Worm (Caenorhabditis elegans) whole organism, L4 larva: ENCODE results near the gene C14H10.3.

ENCODE experiments used
- F10B5.3 ChIP-seq: sonication (generic microtip); optimal IDR thresholded peaks from 2 replicates; lab custom pipeline; 2016; ENCODE audit warnings: mild to moderate bottlenecking, missing genetic modification characterization, missing compliant biosample characterization
- T26A8.4 ChIP-seq: fragments of 200-800 bp; sonication (Bioruptor generic); IDR thresholded peaks from 2 replicates; pipeline ENCODE4 v1.3.6; 2022; ENCODE audit warnings: missing genetic modification characterization, missing compliant biosample characterization
- Y48G9A.11 ChIP-seq: fragments of 200-800 bp; sonication (Bioruptor generic); IDR thresholded peaks from 2 replicates; pipeline ENCODE4 v1.3.6; 2022; ENCODE audit warnings: missing genetic modification reagents, missing genetic modification characterization, missing compliant biosample characterization
- ZK546.5 ChIP-seq, 2 experiments: sonication (generic microtip); optimal IDR thresholded peaks; 2 replicates each; lab custom pipeline; 2017; ENCODE audit warnings: missing biosample characterization in 2 of 2, missing genetic modification characterization in 2 of 2
- ama-1 ChIP-seq: fragments of 150-350 bp; optimal IDR thresholded peaks from 2 replicates; lab custom pipeline; 2014; ENCODE audit warnings: inconsistent platforms, mixed read lengths
- ceh-20 ChIP-seq: fragments of 200-800 bp; sonication (Bioruptor generic); IDR thresholded peaks from 2 replicates; pipeline ENCODE4 v1.3.6; 2022; ENCODE audit warnings: missing genetic modification reagents, missing genetic modification characterization, missing compliant biosample characterization
- ceh-28 ChIP-seq: fragments of 150-350 bp; optimal IDR thresholded peaks from 2 replicates; lab custom pipeline; 2014; ENCODE audit warnings: missing biosample characterization, missing genetic modification reagents, missing genetic modification characterization
- daf-12 ChIP-seq: fragments of 150-350 bp; optimal IDR thresholded peaks from 2 replicates; lab custom pipeline; 2014; ENCODE audit warnings: missing biosample characterization, missing genetic modification reagents, missing genetic modification characterization
- daf-16 ChIP-seq, 3 experiments: sonication (generic microtip); optimal IDR thresholded peaks; 2 replicates each; lab custom pipeline; 2016 to 2017; ENCODE audit warnings: missing genetic modification characterization in 3 of 3, missing genetic modification reagents in 3 of 3, mild to moderate bottlenecking in 2 of 3, missing compliant biosample characterization in 2 of 3, missing biosample characterization in 1 of 3, moderate library complexity in 1 of 3
- dmd-8 ChIP-seq: fragments of 200-800 bp; sonication (Bioruptor generic); IDR thresholded peaks from 2 replicates; pipeline ENCODE4 v1.3.6; 2022; ENCODE audit warnings: missing genetic modification characterization, missing compliant biosample characterization
- dve-1 ChIP-seq: sonication (generic microtip); optimal IDR thresholded peaks from 2 replicates; lab custom pipeline; 2017; ENCODE audit warnings: antibody characterized with exemption, mild to moderate bottlenecking, missing genetic modification characterization, missing compliant biosample characterization; ENCODE audit not compliant: insufficient read depth
- egl-27 ChIP-seq: sonication (generic microtip); optimal IDR thresholded peaks from 3 replicates; lab custom pipeline; 2017; ENCODE audit warnings: missing biosample characterization, missing genetic modification reagents, missing genetic modification characterization
- egl-43 ChIP-seq: fragments of 200-800 bp; sonication (Bioruptor generic); IDR thresholded peaks from 2 replicates; pipeline ENCODE4 v1.3.6; 2022; ENCODE audit warnings: missing genetic modification reagents, missing genetic modification characterization, missing compliant biosample characterization
- fkh-10 ChIP-seq: fragments of 150-350 bp; optimal IDR thresholded peaks from 2 replicates; lab custom pipeline; 2014; ENCODE audit warnings: missing biosample characterization, missing genetic modification reagents, missing genetic modification characterization
- fos-1 ChIP-seq: fragments of 150-350 bp; optimal IDR thresholded peaks from 2 replicates; lab custom pipeline; 2014; ENCODE audit warnings: missing biosample characterization, missing genetic modification characterization
- hif-1 ChIP-seq, 2 experiments: sonication (generic microtip); optimal IDR thresholded peaks; 2 replicates each; lab custom pipeline; 2016 to 2017; ENCODE audit warnings: missing compliant biosample characterization in 2 of 2, missing genetic modification characterization in 2 of 2, missing genetic modification reagents in 2 of 2, missing genotype in 2 of 2, mild to moderate bottlenecking in 1 of 2
- hlh-11 ChIP-seq: fragments of 200-800 bp; sonication (Bioruptor generic); optimal IDR thresholded peaks from 2 replicates; lab custom pipeline; 2018; ENCODE audit warnings: mild to moderate bottlenecking, missing genetic modification characterization, missing compliant biosample characterization
- hlh-30 ChIP-seq: sonication (generic microtip); optimal IDR thresholded peaks from 2 replicates; lab custom pipeline; 2017; ENCODE audit warnings: antibody characterized with exemption, mild to moderate bottlenecking, missing genetic modification characterization, missing compliant biosample characterization; ENCODE audit not compliant: insufficient read depth
- hmg-1.1 ChIP-seq: fragments of 200-800 bp; sonication (Bioruptor generic); IDR thresholded peaks from 2 replicates; pipeline ENCODE4 v1.3.6; 2022; ENCODE audit warnings: missing genetic modification reagents, missing genetic modification characterization, missing compliant biosample characterization
- lim-7 ChIP-seq: fragments of 200-800 bp; sonication (Bioruptor generic); IDR thresholded peaks from 2 replicates; pipeline ENCODE4 v1.3.6; 2022; ENCODE audit warnings: missing genetic modification characterization, missing compliant biosample characterization
- lsy-2 ChIP-seq, 2 experiments: fragments of 150-350 bp in 1 of 2; sonication (generic microtip) in 1 of 2; optimal IDR thresholded peaks; 2 replicates each; lab custom pipeline; 2014 to 2017; ENCODE audit warnings: missing biosample characterization in 2 of 2, missing genetic modification characterization in 2 of 2
- madf-5 ChIP-seq, 2 experiments: fragments of 200-800 bp; sonication (Bioruptor generic); IDR thresholded peaks; 2 replicates each; pipeline ENCODE4 v1.3.6; 2022; ENCODE audit warnings: missing compliant biosample characterization in 2 of 2, missing genetic modification characterization in 2 of 2
- mdl-1 ChIP-seq, 2 experiments: fragments of 150-350 bp in 1 of 2; sonication (generic microtip) in 1 of 2; optimal IDR thresholded peaks; 2 replicates each; lab custom pipeline; 2014 to 2017; ENCODE audit warnings: missing biosample characterization in 2 of 2, missing genetic modification characterization in 2 of 2
- mdt-29 ChIP-seq: fragments of 200-800 bp; sonication (Bioruptor generic); IDR thresholded peaks from 2 replicates; pipeline ENCODE4 v1.3.6; 2022; ENCODE audit warnings: missing genetic modification reagents, missing genetic modification characterization, missing compliant biosample characterization
- mxl-3 ChIP-seq: fragments of 200-800 bp; sonication (Bioruptor generic); optimal IDR thresholded peaks from 2 replicates; lab custom pipeline; 2018; ENCODE audit warnings: mild to moderate bottlenecking, missing genetic modification characterization, missing compliant biosample characterization
- nhr-237 ChIP-seq: sonication (generic microtip); optimal IDR thresholded peaks from 2 replicates; lab custom pipeline; 2017; ENCODE audit warnings: missing biosample characterization, missing genetic modification characterization
- nhr-28 ChIP-seq: fragments of 150-350 bp; optimal IDR thresholded peaks from 2 replicates; lab custom pipeline; 2014; ENCODE audit warnings: missing biosample characterization, missing genetic modification characterization
- nhr-42 ChIP-seq: fragments of 200-800 bp; sonication (Bioruptor generic); IDR thresholded peaks from 2 replicates; pipeline ENCODE4 v1.3.6; 2022; ENCODE audit warnings: missing genetic modification characterization, missing compliant biosample characterization
- nhr-48 ChIP-seq: sonication (generic microtip); optimal IDR thresholded peaks from 2 replicates; lab custom pipeline; 2016; ENCODE audit warnings: mild to moderate bottlenecking, missing genetic modification characterization, missing compliant biosample characterization
- nhr-77 ChIP-seq: fragments of 150-350 bp; optimal IDR thresholded peaks from 2 replicates; lab custom pipeline; 2014; ENCODE audit warnings: missing biosample characterization, missing genetic modification characterization
- php-3 ChIP-seq: fragments of 200-800 bp; sonication (Bioruptor generic); IDR thresholded peaks from 2 replicates; pipeline ENCODE4 v1.3.6; 2022; ENCODE audit warnings: missing genetic modification reagents, missing genetic modification characterization, missing compliant biosample characterization
- skn-1 ChIP-seq: fragments of 150-350 bp; optimal IDR thresholded peaks from 2 replicates; lab custom pipeline; 2014; ENCODE audit warnings: missing biosample characterization, missing genetic modification characterization
- snpc-4 ChIP-seq: fragments of 150-350 bp; optimal IDR thresholded peaks from 2 replicates; lab custom pipeline; 2014; ENCODE audit warnings: missing biosample characterization, missing genetic modification characterization
- tra-1 ChIP-seq: fragments of 200-800 bp; sonication (Bioruptor generic); IDR thresholded peaks from 2 replicates; pipeline ENCODE4 v1.3.6; 2022; ENCODE audit warnings: missing genetic modification reagents, missing genetic modification characterization, missing compliant biosample characterization
- unc-39 ChIP-seq: sonication (generic microtip); optimal IDR thresholded peaks from 2 replicates; lab custom pipeline; 2017; ENCODE audit warnings: missing biosample characterization, missing genetic modification characterization
- unc-62 ChIP-seq, 3 experiments: fragments of 150-350 bp in 1 of 3; sonication (generic microtip); optimal IDR thresholded peaks in 2 of 3; peaks in 1 of 3; 1 replicate in 1 of 3; 2 replicates in 2 of 3; lab custom pipeline; 2014 to 2017; ENCODE audit warnings: missing biosample characterization in 3 of 3, missing genetic modification characterization in 3 of 3, missing genetic modification reagents in 3 of 3, missing genotype in 1 of 3
- zag-1 ChIP-seq: fragments of 150-350 bp; optimal IDR thresholded peaks from 2 replicates; lab custom pipeline; 2014; ENCODE audit warnings: missing biosample characterization, missing genetic modification characterization
- zfp-3 ChIP-seq: fragments of 200-800 bp; sonication (Bioruptor generic); conservative IDR thresholded peaks from 2 replicates; pipeline ENCODE4 v1.3.6; 2022; ENCODE audit warnings: missing genetic modification reagents, missing genetic modification characterization, missing compliant biosample characterization
- ztf-11 ChIP-seq: fragments of 150-350 bp; optimal IDR thresholded peaks from 2 replicates; lab custom pipeline; 2014; ENCODE audit warnings: missing biosample characterization, missing genetic modification characterization

C14H10.3 gene

ce11 chrX:10254068-10254467 is 26.1 kb upstream of the C14H10.3 start:
- peak; percentile 27 for TF ChIP-seq hlh-30 (tag; lab: Kevin White, UChicago)
- no peak for TF ChIP-seq T26A8.4 (GFP tag; lab: Robert Waterston, UW)
- TF ChIP-seq hif-1 (tag; optimal IDR thresholded peaks at IDR 0.05; lab: Kevin White, UChicago): no peak
- TF ChIP-seq unc-62 (GFP tag; optimal IDR thresholded peaks at IDR 0.05 in 1 of 2; lab: Kevin White, UChicago): peak in 1 of 2 experiments; percentile 43
- no peak for TF ChIP-seq unc-62 (tag; optimal IDR thresholded peaks at IDR 0.05; lab: Kevin White, UChicago)
- peak in 1 of 2 experiments; percentile 54 for TF ChIP-seq daf-16 (GFP tag; optimal IDR thresholded peaks at IDR 0.05; lab: Kevin White, UChicago)
- no peak for TF ChIP-seq daf-16 (tag; optimal IDR thresholded peaks at IDR 0.05; lab: Kevin White, UChicago)

DNA sequence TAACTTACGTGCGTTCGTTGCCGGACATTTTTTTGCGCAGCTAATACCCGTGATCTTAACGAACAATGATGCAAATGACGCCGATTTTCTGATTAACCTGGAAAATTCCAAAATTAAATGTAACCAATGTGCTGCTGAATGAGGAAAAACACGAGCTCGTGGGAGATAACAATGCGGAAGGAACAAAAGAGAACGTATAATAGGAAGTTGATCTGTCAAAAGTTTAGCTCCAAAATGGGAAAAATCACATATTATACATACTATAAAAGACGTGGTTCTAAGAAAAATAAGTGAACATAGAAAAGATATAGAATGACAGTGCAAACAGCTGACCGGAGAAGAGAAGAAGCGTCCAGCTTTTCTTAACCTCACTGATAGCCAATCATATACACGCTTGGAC is 24.8 kb upstream of the C14H10.3 start, which contains the start of gene C14H10.2:
Gene C14H10.2 (minus strand): TSS at position 101 of the 400 bp plus-strand sequence.
- TF ChIP-seq unc-62 (GFP tag; optimal IDR thresholded peaks at IDR 0.05 in 1 of 2; lab: Kevin White, UChicago): peak in 1 of 2 experiments; percentile 37
- TF ChIP-seq unc-62 (tag; optimal IDR thresholded peaks at IDR 0.05; lab: Kevin White, UChicago): no peak
- TF ChIP-seq mdt-29: no peak
- TF ChIP-seq hlh-30 (tag; lab: Kevin White, UChicago): no peak
- TF ChIP-seq, all 104 proteins: peak for 1

DNA sequence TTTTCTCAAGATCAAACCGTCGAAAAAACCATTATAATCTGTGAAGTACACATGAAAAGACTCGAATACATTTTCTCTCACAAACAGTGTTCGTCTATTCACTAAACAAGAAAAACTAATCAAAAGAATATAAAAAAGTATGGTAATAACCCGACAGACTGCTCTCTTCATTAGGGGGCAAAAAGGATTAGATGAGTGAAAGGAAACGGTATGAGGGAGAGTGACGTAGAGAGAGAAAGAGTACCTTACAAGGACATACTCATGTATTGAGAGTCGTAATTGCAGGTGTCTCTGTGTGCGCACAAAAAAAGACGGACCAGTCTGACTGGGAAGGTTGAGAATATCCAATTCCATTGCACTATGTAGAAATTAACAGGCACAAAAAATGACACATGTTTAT is 21.7 kb upstream of the C14H10.3 start:
- TF ChIP-seq zag-1: no peak
- no peak for TF ChIP-seq ztf-11
- no peak for TF ChIP-seq mxl-3 (GFP tag; lab: Kevin White, UChicago)
- no peak for TF ChIP-seq nhr-42 (GFP tag; lab: Robert Waterston, UW)

- TF ChIP-seq skn-1 (tag; lab: Kevin White, UChicago): no peak
- TF ChIP-seq tra-1 (GFP tag; lab: Robert Waterston, UW): no peak
- TF ChIP-seq unc-62 (GFP tag; optimal IDR thresholded peaks at IDR 0.05 in 1 of 2; lab: Kevin White, UChicago): peak in 1 of 2 experiments; percentile 59
- TF ChIP-seq unc-62 (tag; optimal IDR thresholded peaks at IDR 0.05; lab: Kevin White, UChicago): no peak
- TF ChIP-seq nhr-237: no peak
These were observed 17.7 kb upstream of the C14H10.3 start for ce11 chrX:10245617-10246016.

ce11 chrX:10240939-10241338 is 13.0 kb upstream of the C14H10.3 start, which contains the start of gene str-74:
str-74 (minus strand) TSS chrX:10241039.
- TF ChIP-seq Y48G9A.11: no peak

DNA sequence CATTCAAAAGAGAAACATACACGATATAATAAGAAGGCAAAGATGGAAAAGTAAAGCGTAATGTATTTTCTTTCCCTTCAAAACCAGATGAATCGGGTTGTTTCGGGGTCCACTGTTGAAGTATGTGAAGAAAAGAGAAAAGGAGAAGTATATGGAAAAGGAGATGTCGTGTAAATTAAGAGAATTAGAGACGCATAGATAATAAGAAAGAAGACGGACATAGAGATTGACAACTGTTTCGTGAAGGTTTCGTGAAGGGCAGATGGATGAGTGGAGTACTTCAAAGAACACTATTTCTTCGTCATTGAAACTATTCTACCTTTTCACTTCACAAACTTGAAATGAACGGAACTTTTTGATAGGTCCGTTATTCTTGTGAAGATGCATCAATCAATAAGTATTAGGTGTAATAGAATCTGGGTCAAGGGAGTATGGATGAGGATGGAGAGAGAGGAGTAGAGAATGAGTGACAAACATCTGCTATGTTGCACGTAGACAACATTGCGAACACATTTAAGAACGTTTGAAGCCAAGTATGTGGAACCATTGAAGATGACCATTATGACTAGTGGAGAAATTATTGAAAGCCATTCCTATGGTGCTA is 10.3 kb upstream of the C14H10.3 start:
- TF ChIP-seq nhr-48 (tag; lab: Kevin White, UChicago) (no peak), zfp-3 (GFP tag; lab: Robert Waterston, UW) (no peak), ZK546.5 (tag; optimal IDR thresholded peaks at IDR 0.05; lab: Kevin White, UChicago) (no peak), hmg-1.1 (no peak), ceh-28 (tag; lab: Kevin White, UChicago) (no peak), fos-1 (tag; lab: Kevin White, UChicago) (no peak), lim-7 (GFP tag; lab: Robert Waterston, UW) (no peak), nhr-77 (tag; lab: Kevin White, UChicago) (no peak), fkh-10 (GFP tag; lab: Kevin White, UChicago) (no peak), snpc-4 (tag; lab: Kevin White, UChicago) (no peak), hlh-11 (peak; percentile 35), ceh-20 (GFP tag; lab: Robert Waterston, UW) (no peak), nhr-28 (tag; lab: Kevin White, UChicago) (peak; percentile 38), mdl-1 (tag; optimal IDR thresholded peaks at IDR 0.05; lab: Kevin White, UChicago) (peak in 1 of 2 experiments; percentile 23), lsy-2 (tag; optimal IDR thresholded peaks at IDR 0.05; lab: Kevin White, UChicago) (peak in 1 of 2 experiments; percentile 17), unc-39 (tag; lab: Kevin White, UChicago) (no peak), madf-5 (GFP tag; IDR thresholded peaks at IDR 0.05; lab: Robert Waterston, UW) (no peak), egl-43 (GFP tag; lab: Robert Waterston, UW) (no peak), unc-62 (GFP tag; optimal IDR thresholded peaks at IDR 0.05 in 1 of 2; lab: Kevin White, UChicago) (peak in 1 of 2 experiments; percentile 99), unc-62 (tag; optimal IDR thresholded peaks at IDR 0.05; lab: Kevin White, UChicago) (no peak), egl-27 (tag; lab: Kevin White, UChicago) (no peak), dve-1 (tag; lab: Kevin White, UChicago) (no peak), php-3 (no peak), dmd-8 (GFP tag; lab: Robert Waterston, UW) (no peak), daf-12 (tag; lab: Kevin White, UChicago) (no peak), F10B5.3 (tag; lab: Kevin White, UChicago) (no peak), ama-1 (lab: Kevin White, UChicago) (no peak)
